Worm (Caenorhabditis elegans) whole organism, late embryonic: Measurements from ENCODE around the gene cpg-19.

ENCODE experiments used
- C08G9.2 ChIP-seq: sonication (generic microtip); optimal IDR thresholded peaks from 2 replicates; lab custom pipeline; 2016; ENCODE audit warnings: mild to moderate bottlenecking, missing genetic modification characterization, moderate library complexity, missing compliant biosample characterization
- F13H6.1 ChIP-seq: sonication (generic microtip); optimal IDR thresholded peaks from 2 replicates; lab custom pipeline; 2016; ENCODE audit warnings: missing genetic modification characterization, missing compliant biosample characterization
- K02D7.2 ChIP-seq: sonication (generic microtip); optimal IDR thresholded peaks from 2 replicates; lab custom pipeline; 2017; ENCODE audit warnings: mild to moderate bottlenecking, missing genetic modification characterization, missing compliant biosample characterization
- K09A11.1 ChIP-seq: sonication (generic microtip); optimal IDR thresholded peaks from 2 replicates; lab custom pipeline; 2017; ENCODE audit warnings: antibody characterized with exemption, mild to moderate bottlenecking, missing genetic modification characterization, missing compliant biosample characterization; ENCODE audit not compliant: insufficient read depth
- T23F11.4 ChIP-seq: fragments of 200-800 bp; sonication (Bioruptor generic); optimal IDR thresholded peaks from 2 replicates; lab custom pipeline; 2018; ENCODE audit warnings: mild to moderate bottlenecking, missing genetic modification characterization, missing compliant biosample characterization
- Y22D7AL.16 ChIP-seq: sonication (generic microtip); optimal IDR thresholded peaks from 2 replicates; lab custom pipeline; 2016; ENCODE audit warnings: missing genetic modification characterization, missing compliant biosample characterization
- ahr-1 ChIP-seq: sonication (generic microtip); optimal IDR thresholded peaks from 2 replicates; lab custom pipeline; 2016; ENCODE audit warnings: missing genetic modification characterization, missing compliant biosample characterization
- ama-1 ChIP-seq: fragments of 150-350 bp; optimal IDR thresholded peaks from 2 replicates; lab custom pipeline; 2014
- ceh-14 ChIP-seq: sonication (generic microtip); optimal IDR thresholded peaks from 2 replicates; lab custom pipeline; 2016; ENCODE audit warnings: missing genotype, missing genetic modification characterization, missing compliant biosample characterization
- ceh-30 ChIP-seq: fragments of 150-350 bp; optimal IDR thresholded peaks from 2 replicates; lab custom pipeline; 2014; ENCODE audit warnings: missing biosample characterization, missing genetic modification characterization
- ceh-34 ChIP-seq: sonication (generic microtip); optimal IDR thresholded peaks from 2 replicates; lab custom pipeline; 2016; ENCODE audit warnings: mild to moderate bottlenecking, missing genetic modification characterization, missing compliant biosample characterization
- ceh-45 ChIP-seq: fragments of 200-800 bp; sonication (Bioruptor generic); IDR thresholded peaks from 2 replicates; pipeline ENCODE4 v1.3.6; 2022; ENCODE audit warnings: missing genetic modification reagents, missing genetic modification characterization, missing compliant biosample characterization
- ceh-48 ChIP-seq: sonication (generic microtip); optimal IDR thresholded peaks from 2 replicates; lab custom pipeline; 2016; ENCODE audit warnings: missing genetic modification characterization, inconsistent platforms, missing compliant biosample characterization
- che-1 ChIP-seq: sonication (generic microtip); optimal IDR thresholded peaks from 2 replicates; lab custom pipeline; 2016; ENCODE audit warnings: mild to moderate bottlenecking, missing genetic modification characterization, missing compliant biosample characterization
- elt-2 ChIP-seq: sonication (generic microtip); optimal IDR thresholded peaks from 2 replicates; lab custom pipeline; 2016; ENCODE audit warnings: missing genetic modification reagents, missing genetic modification characterization, missing compliant biosample characterization
- elt-4 ChIP-seq: sonication (generic microtip); optimal IDR thresholded peaks from 2 replicates; lab custom pipeline; 2016; ENCODE audit warnings: missing genetic modification characterization, missing compliant biosample characterization
- ets-4 ChIP-seq: sonication (generic microtip); optimal IDR thresholded peaks from 2 replicates; lab custom pipeline; 2016; ENCODE audit warnings: missing genetic modification characterization, missing compliant biosample characterization
- eyg-1 ChIP-seq: sonication (generic microtip); optimal IDR thresholded peaks from 2 replicates; lab custom pipeline; 2016; ENCODE audit warnings: missing genotype, missing genetic modification characterization, missing compliant biosample characterization
- fax-1 ChIP-seq: sonication (generic microtip); optimal IDR thresholded peaks from 2 replicates; lab custom pipeline; 2016; ENCODE audit warnings: missing genotype, missing genetic modification characterization, missing compliant biosample characterization
- gmeb-2 ChIP-seq: sonication (generic microtip); optimal IDR thresholded peaks from 2 replicates; lab custom pipeline; 2016; ENCODE audit warnings: missing genetic modification characterization, inconsistent platforms, missing compliant biosample characterization
- hlh-13 ChIP-seq: fragments of 200-800 bp; sonication (Bioruptor generic); optimal IDR thresholded peaks from 2 replicates; lab custom pipeline; 2018; ENCODE audit warnings: mild to moderate bottlenecking, missing genetic modification characterization, missing compliant biosample characterization
- hlh-30 ChIP-seq: sonication (generic microtip); optimal IDR thresholded peaks from 2 replicates; lab custom pipeline; 2017; ENCODE audit warnings: antibody characterized with exemption, missing genetic modification characterization, missing compliant biosample characterization; ENCODE audit not compliant: insufficient read depth
- hlh-6 ChIP-seq: sonication (generic microtip); optimal IDR thresholded peaks from 2 replicates; lab custom pipeline; 2016; ENCODE audit warnings: missing genotype, missing genetic modification characterization, missing compliant biosample characterization
- hlh-8 ChIP-seq: sonication (generic microtip); optimal IDR thresholded peaks from 2 replicates; lab custom pipeline; 2016; ENCODE audit warnings: missing genotype, missing genetic modification characterization, missing compliant biosample characterization
- lim-6 ChIP-seq: sonication (generic microtip); optimal IDR thresholded peaks from 2 replicates; lab custom pipeline; 2016; ENCODE audit warnings: missing genetic modification characterization, missing compliant biosample characterization
- lin-11 ChIP-seq: fragments of 200-800 bp; sonication (Bioruptor generic); optimal IDR thresholded peaks from 2 replicates; lab custom pipeline; 2018; ENCODE audit warnings: mild to moderate bottlenecking, missing genetic modification characterization, missing compliant biosample characterization
- madf-2 ChIP-seq: sonication (generic microtip); optimal IDR thresholded peaks from 2 replicates; lab custom pipeline; 2017; ENCODE audit warnings: missing genetic modification characterization, missing compliant biosample characterization
- mec-3 ChIP-seq: sonication (generic microtip); optimal IDR thresholded peaks from 2 replicates; lab custom pipeline; 2016; ENCODE audit warnings: borderline replicate concordance, missing genetic modification characterization, missing compliant biosample characterization
- nfya-1 ChIP-seq: sonication (generic microtip); optimal IDR thresholded peaks from 2 replicates; lab custom pipeline; 2017; ENCODE audit warnings: missing genetic modification characterization, mild to moderate bottlenecking, missing compliant biosample characterization, antibody characterized with exemption, moderate library complexity
- nhr-11 ChIP-seq: fragments of 150-350 bp; optimal IDR thresholded peaks from 2 replicates; lab custom pipeline; 2014; ENCODE audit warnings: missing biosample characterization, missing genetic modification characterization
- odd-2 ChIP-seq: sonication (generic microtip); optimal IDR thresholded peaks from 2 replicates; lab custom pipeline; 2017; ENCODE audit warnings: antibody characterized with exemption, mild to moderate bottlenecking, missing genetic modification characterization, missing compliant biosample characterization
- pag-3 ChIP-seq: sonication (generic microtip); optimal IDR thresholded peaks from 2 replicates; lab custom pipeline; 2016; ENCODE audit warnings: missing compliant biosample characterization, missing genetic modification characterization, borderline replicate concordance
- pat-9 ChIP-seq: fragments of 200-800 bp; sonication (Bioruptor generic); optimal IDR thresholded peaks from 2 replicates; lab custom pipeline; 2018; ENCODE audit warnings: mild to moderate bottlenecking, missing genetic modification characterization, moderate library complexity, missing compliant biosample characterization
- pha-2 ChIP-seq: sonication (generic microtip); optimal IDR thresholded peaks from 2 replicates; lab custom pipeline; 2017; ENCODE audit warnings: mild to moderate bottlenecking, missing genetic modification characterization, missing compliant biosample characterization
- pha-4 ChIP-seq: fragments of 150-350 bp; optimal IDR thresholded peaks from 2 replicates; lab custom pipeline; 2018; ENCODE audit warnings: missing biosample characterization, missing genetic modification reagents, missing genetic modification characterization
- pqm-1 ChIP-seq: sonication (generic microtip); optimal IDR thresholded peaks from 2 replicates; lab custom pipeline; 2016; ENCODE audit warnings: missing genetic modification characterization, missing compliant biosample characterization
- rnt-1 ChIP-seq: sonication (generic microtip); optimal IDR thresholded peaks from 2 replicates; lab custom pipeline; 2016; ENCODE audit warnings: missing genetic modification characterization, missing compliant biosample characterization
- sox-2 ChIP-seq: fragments of 200-800 bp; sonication (Bioruptor generic); IDR thresholded peaks from 2 replicates; pipeline ENCODE4 v1.3.6; 2022; ENCODE audit warnings: missing genetic modification reagents, missing genetic modification characterization, missing compliant biosample characterization
- sox-4 ChIP-seq: sonication (generic microtip); optimal IDR thresholded peaks from 2 replicates; lab custom pipeline; 2017; ENCODE audit warnings: mild to moderate bottlenecking, missing genetic modification characterization, inconsistent platforms, missing compliant biosample characterization
- syd-9 ChIP-seq: sonication (generic microtip); optimal IDR thresholded peaks from 2 replicates; lab custom pipeline; 2016; ENCODE audit warnings: mild to moderate bottlenecking, missing genetic modification characterization, moderate library complexity, missing compliant biosample characterization
- unc-3 ChIP-seq, 2 experiments: fragments of 200-800 bp in 1 of 2; sonication (Bioruptor generic) in 1 of 2; sonication (generic microtip) in 1 of 2; conservative IDR thresholded peaks in 1 of 2; optimal IDR thresholded peaks in 1 of 2; 2 replicates each; pipeline versions ENCODE4 v1.3.6 to Lab custom; 2016 to 2022; ENCODE audit warnings: missing compliant biosample characterization in 2 of 2, missing genetic modification characterization in 2 of 2, missing genetic modification reagents in 1 of 2
- unc-42 ChIP-seq: sonication (generic microtip); optimal IDR thresholded peaks from 2 replicates; lab custom pipeline; 2016; ENCODE audit warnings: missing genotype, missing genetic modification characterization, missing compliant biosample characterization
- unc-86 ChIP-seq: sonication (generic microtip); optimal IDR thresholded peaks from 2 replicates; lab custom pipeline; 2016; ENCODE audit warnings: missing genetic modification characterization, missing compliant biosample characterization
- zip-5 ChIP-seq: sonication (generic microtip); optimal IDR thresholded peaks from 2 replicates; lab custom pipeline; 2016; ENCODE audit warnings: missing genetic modification characterization, missing compliant biosample characterization
- ztf-16 ChIP-seq: sonication (generic microtip); optimal IDR thresholded peaks from 2 replicates; lab custom pipeline; 2017; ENCODE audit warnings: missing genetic modification characterization, missing compliant biosample characterization

The cpg-19 gene

ce11 chrX:16604566-16604965 is 17.0 kb upstream of the cpg-19 start (continued):
- TF ChIP-seq elt-4 (tag; lab: Kevin White, UChicago) (no peak), lin-11 (tag; lab: Kevin White, UChicago) (peak; percentile 14), ahr-1 (tag; lab: Kevin White, UChicago) (peak; percentile 26), ceh-34 (tag; lab: Kevin White, UChicago) (no peak), pqm-1 (no peak), rnt-1 (peak; percentile 16), hlh-6 (tag; lab: Kevin White, UChicago) (no peak), ama-1 (no peak), C08G9.2 (tag; lab: Kevin White, UChicago) (no peak), ets-4 (tag; lab: Kevin White, UChicago) (no peak), K02D7.2 (peak; percentile 39), nhr-11 (tag; lab: Kevin White, UChicago) (no peak), pha-2 (tag; lab: Kevin White, UChicago) (peak; percentile 11), unc-3 (GFP tag; conservative IDR thresholded peaks at IDR 0.05; lab: Robert Waterston, UW) (peak; percentile 68; the same call in 1 of the 2 replicates), unc-3 (tag; optimal IDR thresholded peaks at IDR 0.05; lab: Kevin White, UChicago) (peak; percentile 41), Y22D7AL.16 (tag; lab: Kevin White, UChicago) (peak; percentile 46), eyg-1 (tag; lab: Kevin White, UChicago) (no peak), hlh-8 (tag; lab: Kevin White, UChicago) (peak; percentile 34), che-1 (tag; lab: Kevin White, UChicago) (peak; percentile 70), ceh-48 (tag; lab: Kevin White, UChicago) (peak; percentile 21), unc-42 (peak; percentile 9), pha-4 (tag; lab: Kevin White, UChicago) (no peak), pag-3 (tag; lab: Kevin White, UChicago) (no peak), mec-3 (tag; lab: Kevin White, UChicago) (no peak), hlh-30 (tag; lab: Kevin White, UChicago) (peak; percentile 73), madf-2 (tag; lab: Kevin White, UChicago) (peak; percentile 66), ceh-30 (peak; percentile 3), fax-1 (tag; lab: Kevin White, UChicago) (peak; percentile 10), ceh-45 (GFP tag; lab: Robert Waterston, UW) (0 out of 2 replicates have a peak, but pooled peaks have one; percentile 54), syd-9 (tag; lab: Kevin White, UChicago) (no peak), T23F11.4 (GFP tag; lab: Kevin White, UChicago) (no peak), gmeb-2 (tag; lab: Kevin White, UChicago) (peak; percentile 56), odd-2 (peak; percentile 44), sox-2 (GFP tag; lab: Robert Waterston, UW) (no peak), pat-9 (peak; percentile 63), nfya-1 (peak; percentile 44), ztf-16 (tag; lab: Kevin White, UChicago) (peak; percentile 23), K09A11.1 (peak; percentile 55), hlh-13 (GFP tag; lab: Kevin White, UChicago) (peak; percentile 14), zip-5 (tag; lab: Kevin White, UChicago) (peak; percentile 8), sox-4 (peak; percentile 50), elt-2 (peak; percentile 59), unc-86 (peak; percentile 46), F13H6.1 (tag; lab: Kevin White, UChicago) (no peak)

ce11 chrX:16607128-16607527 is 14.5 kb upstream of the cpg-19 start:
- TF ChIP-seq elt-2 (no peak), T23F11.4 (GFP tag; lab: Kevin White, UChicago) (no peak), hlh-6 (tag; lab: Kevin White, UChicago) (no peak), hlh-13 (GFP tag; lab: Kevin White, UChicago) (no peak), ets-4 (tag; lab: Kevin White, UChicago) (no peak), ceh-14 (no peak), ahr-1 (tag; lab: Kevin White, UChicago) (no peak), lim-6 (tag; lab: Kevin White, UChicago) (no peak), madf-2 (tag; lab: Kevin White, UChicago) (no peak), C08G9.2 (tag; lab: Kevin White, UChicago) (no peak), ama-1 (no peak)
